Worm (Caenorhabditis elegans) whole organism, L1 larva: ENCODE results near the gene srsx-34.

Experiments
- elt-3 ChIP-seq, 6 experiments: fragments of 150-350 bp in 1 of 6; sonication (generic microtip); optimal IDR thresholded peaks; 2 replicates each; lab custom pipeline; 2017 to 2018; ENCODE audit warnings: missing biosample characterization in 6 of 6, missing genetic modification characterization in 6 of 6, inconsistent platforms in 1 of 6
- fkh-10 ChIP-seq: sonication (generic microtip); optimal IDR thresholded peaks from 2 replicates; lab custom pipeline; 2017; ENCODE audit warnings: missing biosample characterization, missing genetic modification reagents, missing genetic modification characterization
- mef-2 ChIP-seq: fragments of 150-350 bp; optimal IDR thresholded peaks from 2 replicates; lab custom pipeline; 2014; ENCODE audit warnings: missing biosample characterization, missing genetic modification characterization
- nhr-11 ChIP-seq: fragments of 150-350 bp; optimal IDR thresholded peaks from 2 replicates; lab custom pipeline; 2014; ENCODE audit warnings: missing biosample characterization, missing genetic modification characterization
- nhr-12 ChIP-seq: sonication (generic microtip); optimal IDR thresholded peaks from 2 replicates; lab custom pipeline; 2017; ENCODE audit warnings: missing biosample characterization, missing genetic modification characterization
- snpc-4 ChIP-seq: fragments of 150-350 bp; optimal IDR thresholded peaks from 2 replicates; lab custom pipeline; 2014; ENCODE audit warnings: missing biosample characterization, missing genetic modification characterization
- sox-4 ChIP-seq: sonication (generic microtip); optimal IDR thresholded peaks from 2 replicates; lab custom pipeline; 2016; ENCODE audit warnings: missing genetic modification characterization, missing compliant biosample characterization
- unc-130 ChIP-seq: fragments of 150-350 bp; optimal IDR thresholded peaks from 2 replicates; lab custom pipeline; 2017; ENCODE audit warnings: missing biosample characterization, missing genetic modification characterization, inconsistent platforms
- unc-62 ChIP-seq: fragments of 150-350 bp; optimal IDR thresholded peaks from 2 replicates; lab custom pipeline; 2014; ENCODE audit warnings: missing biosample characterization, missing genetic modification reagents, missing genetic modification characterization
- zag-1 ChIP-seq: fragments of 150-350 bp; optimal IDR thresholded peaks from 2 replicates; lab custom pipeline; 2014; ENCODE audit warnings: missing biosample characterization, missing genetic modification characterization
- ztf-11 ChIP-seq, 2 experiments: sonication (generic microtip); optimal IDR thresholded peaks; 2 replicates each; lab custom pipeline; 2016 to 2017; ENCODE audit warnings: missing genetic modification characterization in 2 of 2, missing biosample characterization in 1 of 2, missing compliant biosample characterization in 1 of 2
- ztf-4 ChIP-seq: fragments of 150-350 bp; optimal IDR thresholded peaks from 2 replicates; lab custom pipeline; 2014; ENCODE audit warnings: missing biosample characterization, missing genetic modification characterization

- no peak for TF ChIP-seq sox-4
- no peak for TF ChIP-seq ztf-11 (tag; optimal IDR thresholded peaks at IDR 0.05; lab: Kevin White, UChicago)
- TF ChIP-seq unc-130 (tag; lab: Kevin White, UChicago) = no peak
- no peak for TF ChIP-seq ztf-4
- TF ChIP-seq snpc-4 (tag; lab: Kevin White, UChicago) = no peak
- no peak for TF ChIP-seq unc-62 (GFP tag; lab: Kevin White, UChicago)
- no peak for TF ChIP-seq nhr-12 (tag; lab: Kevin White, UChicago)
- TF ChIP-seq zag-1 (tag; lab: Kevin White, UChicago) = no peak
- TF ChIP-seq nhr-11 (tag; lab: Kevin White, UChicago) = no peak
- no peak for TF ChIP-seq mef-2 (tag; lab: Kevin White, UChicago)
- TF ChIP-seq elt-3 (tag; optimal IDR thresholded peaks at IDR 0.05; lab: Kevin White, UChicago) = no peak
- TF ChIP-seq fkh-10 (GFP tag; lab: Kevin White, UChicago) = no peak
Measured at ce11 chrV:9088758-9089157, 53.0 kb downstream of the srsx-34 start.
